Fruit fly (Drosophila melanogaster) whole organism, adult: ENCODE measurements around the gene Rcc1.

Source experiments
- CG12768 ChIP-seq: fragments of 200-800 bp; sonication (Bioruptor generic); optimal IDR thresholded peaks from 2 replicates; lab custom pipeline; 2017; ENCODE audit warnings: missing biosample characterization, missing genetic modification characterization, mild to moderate bottlenecking, moderate library complexity, missing genetic modification reagents
- CG1620 ChIP-seq: fragments of 200-800 bp; sonication (Bioruptor generic); optimal IDR thresholded peaks from 2 replicates; lab custom pipeline; 2016; ENCODE audit warnings: missing biosample characterization, missing genetic modification characterization
- CG7045 ChIP-seq: fragments of 200-800 bp; sonication (Bioruptor generic); optimal IDR thresholded peaks from 2 replicates; lab custom pipeline; 2017; ENCODE audit warnings: missing biosample characterization, mild to moderate bottlenecking, missing genetic modification characterization
- Crg-1 ChIP-seq: fragments of 200-800 bp; sonication (Bioruptor generic); optimal IDR thresholded peaks from 2 replicates; lab custom pipeline; 2016; ENCODE audit warnings: missing biosample characterization, missing genetic modification characterization
- cic ChIP-seq: fragments of 200-800 bp; sonication (Bioruptor generic); optimal IDR thresholded peaks from 2 replicates; lab custom pipeline; 2017; ENCODE audit warnings: missing biosample characterization, mild to moderate bottlenecking, missing genetic modification characterization, moderate library complexity
- cnc ChIP-seq, 2 experiments: fragments of >200 bp; optimal IDR thresholded peaks; 2 replicates each; lab custom pipeline; 2017
- pad ChIP-seq: fragments of 200-800 bp; sonication (Bioruptor generic); optimal IDR thresholded peaks from 3 replicates; lab custom pipeline; 2017; ENCODE audit warnings: missing biosample characterization, missing genetic modification characterization, mild to moderate bottlenecking, moderate library complexity, missing genetic modification reagents
- tj ChIP-seq: fragments of 200-800 bp; sonication (Bioruptor generic); optimal IDR thresholded peaks from 3 replicates; lab custom pipeline; 2017; ENCODE audit warnings: missing biosample characterization, mild to moderate bottlenecking, missing genetic modification characterization, moderate library complexity

DNA sequence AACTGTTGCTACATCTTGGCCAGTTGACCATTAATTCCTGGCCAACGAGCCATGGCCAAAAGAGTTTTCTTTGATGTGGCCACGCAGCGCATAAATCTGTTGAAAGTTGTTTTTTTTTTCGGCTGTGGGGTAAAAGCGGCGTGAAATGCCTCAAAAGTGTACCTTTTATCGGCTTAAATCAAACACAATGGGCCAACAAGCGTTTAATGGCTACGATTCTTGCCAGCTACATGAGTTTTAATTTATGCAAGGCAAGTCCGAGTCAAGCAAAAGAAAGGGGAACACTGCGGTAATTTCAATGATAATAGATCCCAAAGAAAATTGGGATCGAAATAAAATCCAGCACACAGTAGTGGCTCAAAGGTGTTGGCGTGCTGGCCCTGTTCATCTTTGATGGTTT is 37.6 kb upstream of the Rcc1 start:
- no peak for TF ChIP-seq CG1620 (GFP tag; lab: Kevin White, UChicago)
- TF ChIP-seq tj (GFP tag; lab: Kevin White, UChicago): no peak
- TF ChIP-seq Crg-1: no peak
- TF ChIP-seq cic (GFP tag; lab: Kevin White, UChicago): no peak
- no peak for TF ChIP-seq pad (GFP tag; lab: Kevin White, UChicago)
- TF ChIP-seq cnc (optimal IDR thresholded peaks at IDR 0.05; lab: Kevin White, UChicago): no peak
- no peak for TF ChIP-seq CG12768 (GFP tag; lab: Kevin White, UChicago)
- TF ChIP-seq CG7045 (GFP tag; lab: Kevin White, UChicago): no peak
